Worm (Caenorhabditis elegans) whole organism, L4 larva: ENCODE data around the gene moa-1.

Source experiments
- F26F4.8 ChIP-seq: fragments of 200-800 bp; sonication (Bioruptor generic); conservative IDR thresholded peaks from 2 replicates; pipeline ENCODE4 v1.3.6; 2022; ENCODE audit warnings: missing genetic modification characterization, missing compliant biosample characterization
- T26A8.4 ChIP-seq: fragments of 200-800 bp; sonication (Bioruptor generic); IDR thresholded peaks from 2 replicates; pipeline ENCODE4 v1.3.6; 2022; ENCODE audit warnings: missing genetic modification characterization, missing compliant biosample characterization
- Y105C5A.15 ChIP-seq: fragments of 200-800 bp; sonication (Bioruptor generic); IDR thresholded peaks from 2 replicates; pipeline ENCODE4 v1.3.6; 2022; ENCODE audit warnings: missing genetic modification characterization, missing compliant biosample characterization
- Y48G9A.11 ChIP-seq: fragments of 200-800 bp; sonication (Bioruptor generic); IDR thresholded peaks from 2 replicates; pipeline ENCODE4 v1.3.6; 2022; ENCODE audit warnings: missing genetic modification reagents, missing genetic modification characterization, missing compliant biosample characterization
- Y5F2A.4 ChIP-seq: fragments of 200-800 bp; sonication (Bioruptor generic); optimal IDR thresholded peaks from 2 replicates; lab custom pipeline; 2018; ENCODE audit warnings: mild to moderate bottlenecking, missing genetic modification characterization, missing compliant biosample characterization
- ZK337.2 ChIP-seq: fragments of 200-800 bp; sonication (Bioruptor generic); IDR thresholded peaks from 2 replicates; pipeline ENCODE4 v1.3.6; 2022; ENCODE audit warnings: missing genetic modification reagents, missing genetic modification characterization, missing compliant biosample characterization
- aha-1 ChIP-seq: fragments of 150-350 bp; peaks from one replicate; lab custom pipeline; 2014; ENCODE audit warnings: missing biosample characterization, missing genetic modification characterization
- ctbp-1 ChIP-seq: fragments of 200-800 bp; sonication (Bioruptor generic); IDR thresholded peaks from 2 replicates; pipeline ENCODE4 v1.3.6; 2022; ENCODE audit warnings: missing genetic modification reagents, missing genetic modification characterization, missing compliant biosample characterization
- daf-12 ChIP-seq: fragments of 150-350 bp; optimal IDR thresholded peaks from 2 replicates; lab custom pipeline; 2014; ENCODE audit warnings: missing biosample characterization, missing genetic modification reagents, missing genetic modification characterization
- daf-16 ChIP-seq, 3 experiments: sonication (generic microtip); optimal IDR thresholded peaks; 2 replicates each; lab custom pipeline; 2016 to 2017; ENCODE audit warnings: missing genetic modification characterization in 3 of 3, missing genetic modification reagents in 3 of 3, mild to moderate bottlenecking in 2 of 3, missing compliant biosample characterization in 2 of 3, missing biosample characterization in 1 of 3, moderate library complexity in 1 of 3
- daf-19 ChIP-seq: fragments of 200-800 bp; sonication (Bioruptor generic); conservative IDR thresholded peaks from 2 replicates; pipeline ENCODE4 v1.3.6; 2022; ENCODE audit warnings: missing genetic modification characterization, missing compliant biosample characterization
- dmd-6 ChIP-seq: fragments of 200-800 bp; sonication (Bioruptor generic); IDR thresholded peaks from 2 replicates; pipeline ENCODE4 v1.3.6; 2022; ENCODE audit warnings: missing genetic modification reagents, missing genetic modification characterization, missing compliant biosample characterization
- dmd-8 ChIP-seq: fragments of 200-800 bp; sonication (Bioruptor generic); IDR thresholded peaks from 2 replicates; pipeline ENCODE4 v1.3.6; 2022; ENCODE audit warnings: missing genetic modification characterization, missing compliant biosample characterization
- dmd-9 ChIP-seq: fragments of 200-800 bp; sonication (Bioruptor generic); IDR thresholded peaks from 2 replicates; pipeline ENCODE4 v1.3.6; 2022; ENCODE audit warnings: missing genetic modification reagents, missing genetic modification characterization, missing compliant biosample characterization
- dpl-1 ChIP-seq: fragments of 150-350 bp; optimal IDR thresholded peaks from 2 replicates; lab custom pipeline; 2014; ENCODE audit warnings: missing biosample characterization, missing genetic modification reagents, missing genetic modification characterization
- duxl-1 ChIP-seq: sonication (generic microtip); optimal IDR thresholded peaks from 2 replicates; lab custom pipeline; 2016; ENCODE audit warnings: mild to moderate bottlenecking, missing genetic modification characterization, moderate library complexity, missing compliant biosample characterization; ENCODE audit not compliant: poor library complexity
- egl-43 ChIP-seq: fragments of 200-800 bp; sonication (Bioruptor generic); IDR thresholded peaks from 2 replicates; pipeline ENCODE4 v1.3.6; 2022; ENCODE audit warnings: missing genetic modification reagents, missing genetic modification characterization, missing compliant biosample characterization
- gei-8 ChIP-seq: fragments of 200-800 bp; sonication (Bioruptor generic); optimal IDR thresholded peaks from 2 replicates; lab custom pipeline; 2018; ENCODE audit warnings: mild to moderate bottlenecking, missing genetic modification characterization, missing compliant biosample characterization
- hmg-1.1 ChIP-seq: fragments of 200-800 bp; sonication (Bioruptor generic); IDR thresholded peaks from 2 replicates; pipeline ENCODE4 v1.3.6; 2022; ENCODE audit warnings: missing genetic modification reagents, missing genetic modification characterization, missing compliant biosample characterization
- jun-1 ChIP-seq: fragments of 150-350 bp; optimal IDR thresholded peaks from 2 replicates; lab custom pipeline; 2014; ENCODE audit warnings: missing biosample characterization, missing genetic modification reagents, missing genetic modification characterization
- lin-1 ChIP-seq: fragments of 200-800 bp; sonication (Bioruptor generic); IDR thresholded peaks from 2 replicates; pipeline ENCODE4 v1.3.6; 2022; ENCODE audit warnings: missing genetic modification reagents, missing genetic modification characterization, missing compliant biosample characterization
- lin-15B ChIP-seq: fragments of 150-350 bp; sonication (generic microtip); optimal IDR thresholded peaks from 3 replicates; lab custom pipeline; 2014; ENCODE audit warnings: missing biosample characterization, missing genetic modification characterization
- lin-39 ChIP-seq: fragments of 150-350 bp; optimal IDR thresholded peaks from 2 replicates; lab custom pipeline; 2014; ENCODE audit warnings: missing biosample characterization, missing genetic modification reagents, missing genetic modification characterization
- lir-3 ChIP-seq: sonication (generic microtip); optimal IDR thresholded peaks from 2 replicates; lab custom pipeline; 2016; ENCODE audit warnings: mild to moderate bottlenecking, missing genetic modification characterization, missing compliant biosample characterization
- lsy-2 ChIP-seq, 2 experiments: fragments of 150-350 bp in 1 of 2; sonication (generic microtip) in 1 of 2; optimal IDR thresholded peaks; 2 replicates each; lab custom pipeline; 2014 to 2017; ENCODE audit warnings: missing biosample characterization in 2 of 2, missing genetic modification characterization in 2 of 2
- madf-5 ChIP-seq, 2 experiments: fragments of 200-800 bp; sonication (Bioruptor generic); IDR thresholded peaks; 2 replicates each; pipeline ENCODE4 v1.3.6; 2022; ENCODE audit warnings: missing compliant biosample characterization in 2 of 2, missing genetic modification characterization in 2 of 2
- madf-9 ChIP-seq: fragments of 200-800 bp; sonication (Bioruptor generic); conservative IDR thresholded peaks from 2 replicates; pipeline ENCODE4 v1.3.6; 2022; ENCODE audit warnings: missing genetic modification reagents, missing genetic modification characterization, missing compliant biosample characterization
- mdl-1 ChIP-seq, 2 experiments: fragments of 150-350 bp in 1 of 2; sonication (generic microtip) in 1 of 2; optimal IDR thresholded peaks; 2 replicates each; lab custom pipeline; 2014 to 2017; ENCODE audit warnings: missing biosample characterization in 2 of 2, missing genetic modification characterization in 2 of 2
- mxl-2 ChIP-seq: fragments of 200-800 bp; sonication (Bioruptor generic); conservative IDR thresholded peaks from 2 replicates; pipeline ENCODE4 v1.3.6; 2022; ENCODE audit warnings: missing genetic modification reagents, missing genetic modification characterization, missing compliant biosample characterization
- mxl-3 ChIP-seq: fragments of 200-800 bp; sonication (Bioruptor generic); optimal IDR thresholded peaks from 2 replicates; lab custom pipeline; 2018; ENCODE audit warnings: mild to moderate bottlenecking, missing genetic modification characterization, missing compliant biosample characterization
- nhr-10 ChIP-seq: fragments of 150-350 bp; optimal IDR thresholded peaks from 2 replicates; lab custom pipeline; 2014; ENCODE audit warnings: missing biosample characterization, missing genetic modification characterization
- nhr-102 ChIP-seq: sonication (generic microtip); optimal IDR thresholded peaks from 2 replicates; lab custom pipeline; 2016; ENCODE audit warnings: mild to moderate bottlenecking, missing genetic modification characterization, moderate library complexity, missing compliant biosample characterization
- nhr-28 ChIP-seq: fragments of 150-350 bp; optimal IDR thresholded peaks from 2 replicates; lab custom pipeline; 2014; ENCODE audit warnings: missing biosample characterization, missing genetic modification characterization
- nhr-42 ChIP-seq: fragments of 200-800 bp; sonication (Bioruptor generic); IDR thresholded peaks from 2 replicates; pipeline ENCODE4 v1.3.6; 2022; ENCODE audit warnings: missing genetic modification characterization, missing compliant biosample characterization
- nhr-48 ChIP-seq: sonication (generic microtip); optimal IDR thresholded peaks from 2 replicates; lab custom pipeline; 2016; ENCODE audit warnings: mild to moderate bottlenecking, missing genetic modification characterization, missing compliant biosample characterization
- nhr-77 ChIP-seq: fragments of 150-350 bp; optimal IDR thresholded peaks from 2 replicates; lab custom pipeline; 2014; ENCODE audit warnings: missing biosample characterization, missing genetic modification characterization
- pqm-1 ChIP-seq: sonication (generic microtip); optimal IDR thresholded peaks from 2 replicates; lab custom pipeline; 2017; ENCODE audit warnings: missing biosample characterization, missing genetic modification characterization
- rbr-2 ChIP-seq: sonication (generic microtip); optimal IDR thresholded peaks from 2 replicates; lab custom pipeline; 2016; ENCODE audit warnings: missing genotype, missing genetic modification characterization, missing compliant biosample characterization
- sdz-12 ChIP-seq: fragments of 200-800 bp; sonication (Bioruptor generic); optimal IDR thresholded peaks from 2 replicates; lab custom pipeline; 2018; ENCODE audit warnings: mild to moderate bottlenecking, missing genetic modification characterization, missing compliant biosample characterization
- snpc-4 ChIP-seq: fragments of 150-350 bp; optimal IDR thresholded peaks from 2 replicates; lab custom pipeline; 2014; ENCODE audit warnings: missing biosample characterization, missing genetic modification characterization
- spr-1 ChIP-seq: sonication (generic microtip); optimal IDR thresholded peaks from 2 replicates; lab custom pipeline; 2016; ENCODE audit warnings: mild to moderate bottlenecking, missing genetic modification characterization, missing compliant biosample characterization
- tag-97 ChIP-seq: fragments of 200-800 bp; sonication (Bioruptor generic); IDR thresholded peaks from 2 replicates; pipeline ENCODE4 v1.3.6; 2022; ENCODE audit warnings: missing genetic modification characterization, missing compliant biosample characterization
- unc-130 ChIP-seq: sonication (generic microtip); optimal IDR thresholded peaks from 2 replicates; lab custom pipeline; 2016; ENCODE audit warnings: missing genetic modification reagents, missing genetic modification characterization, missing compliant biosample characterization
- vab-7 ChIP-seq: fragments of 200-800 bp; sonication (Bioruptor generic); IDR thresholded peaks from 2 replicates; pipeline ENCODE4 v1.3.6; 2022; ENCODE audit warnings: missing genetic modification reagents, missing genetic modification characterization, missing compliant biosample characterization
- zip-11 ChIP-seq: fragments of 200-800 bp; sonication (Bioruptor generic); IDR thresholded peaks from 2 replicates; pipeline ENCODE4 v1.3.6; 2022; ENCODE audit warnings: missing genetic modification characterization, missing compliant biosample characterization
- ztf-7 ChIP-seq: fragments of 150-350 bp; optimal IDR thresholded peaks from 2 replicates; lab custom pipeline; 2014; ENCODE audit warnings: missing biosample characterization, missing genetic modification characterization

The moa-1 gene

ce11 chrIII:1925048-1925537 lies 44.6 kb downstream of the moa-1 start (continued):
- TF ChIP-seq nhr-102 (tag; lab: Kevin White, UChicago) (peak; percentile 97), egl-43 (GFP tag; lab: Robert Waterston, UW) (peak; percentile 85), dmd-9 (GFP tag; lab: Robert Waterston, UW) (0 out of 2 replicates have a peak, but pooled peaks have one; percentile 56), ZK337.2 (GFP tag; lab: Robert Waterston, UW) (no peak)
- TF ChIP-seq, all 104 proteins: peak for 72

DNA sequence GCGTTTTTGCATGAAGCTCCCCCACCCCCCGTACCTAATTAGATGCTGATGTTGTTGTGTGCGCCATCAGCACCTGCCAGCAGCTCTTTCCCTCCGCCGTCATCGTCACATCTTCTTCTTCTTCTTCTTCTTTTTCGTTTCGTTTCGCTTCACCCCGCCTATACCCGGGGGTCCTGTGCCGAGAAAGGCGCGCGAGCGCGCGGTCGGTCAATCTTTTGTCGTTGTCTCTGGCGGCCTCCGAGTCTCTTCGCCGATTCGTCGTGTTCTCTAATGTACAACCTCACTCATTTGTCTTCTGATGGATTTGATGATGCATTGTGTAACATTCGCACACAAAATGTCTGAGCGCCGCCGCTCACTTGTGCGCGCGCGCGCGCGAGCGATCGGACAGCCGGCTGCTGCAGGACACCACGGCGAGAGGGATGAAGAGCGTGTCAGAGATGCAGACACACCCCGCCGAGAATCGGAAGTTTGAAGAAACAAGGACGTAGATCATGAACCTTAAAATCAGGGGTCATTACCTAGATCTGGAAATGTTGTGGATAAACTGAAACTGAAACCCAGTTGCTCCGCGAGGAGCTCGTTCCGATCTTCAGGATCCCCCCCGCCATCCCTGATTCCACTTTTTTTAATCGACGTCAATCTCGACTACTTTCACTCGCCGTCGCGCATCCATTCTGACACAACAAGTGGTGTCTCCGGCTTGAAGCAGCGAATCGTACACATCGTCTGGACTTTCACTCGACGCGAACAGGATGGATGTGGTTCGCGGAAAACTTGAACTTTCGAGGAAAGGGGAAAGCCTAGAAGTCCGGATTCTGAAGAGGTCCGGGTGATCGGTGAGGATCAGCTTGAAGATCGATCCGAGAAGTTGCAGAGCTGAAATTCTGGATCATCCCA lies 46.0 kb downstream of the moa-1 start:
- TF ChIP-seq madf-9 (GFP tag; lab: Robert Waterston, UW) (peak; percentile 88), Y5F2A.4 (no peak), dmd-6 (peak; percentile 98), nhr-28 (peak; percentile 81), pqm-1 (no peak), sdz-12 (GFP tag; lab: Kevin White, UChicago) (no peak), madf-5 (GFP tag; IDR thresholded peaks at IDR 0.05; lab: Robert Waterston, UW) (no peak), nhr-102 (tag; lab: Kevin White, UChicago) (peak; percentile 48), T26A8.4 (peak; percentile 61; the same call in 1 of the 2 replicates), lin-1 (GFP tag; lab: Robert Waterston, UW) (peak; percentile 56; the same call in 1 of the 2 replicates), gei-8 (GFP tag; lab: Kevin White, UChicago) (peak; percentile 98), lin-15B (tag; lab: Kevin White, UChicago) (no peak), spr-1 (tag; lab: Kevin White, UChicago) (peak; percentile 28), lir-3 (tag; lab: Kevin White, UChicago) (no peak), nhr-42 (GFP tag; lab: Robert Waterston, UW) (0 out of 2 replicates have a peak, but pooled peaks have one; percentile 49), duxl-1 (tag; lab: Kevin White, UChicago) (no peak), vab-7 (GFP tag; lab: Robert Waterston, UW) (peak; percentile 73), daf-12 (no peak), dmd-8 (GFP tag; lab: Robert Waterston, UW) (no peak), mxl-3 (GFP tag; lab: Kevin White, UChicago) (peak; percentile 95), rbr-2 (tag; lab: Kevin White, UChicago) (peak; percentile 88), dpl-1 (GFP tag; lab: Kevin White, UChicago) (peak; percentile 56), lsy-2 (tag; optimal IDR thresholded peaks at IDR 0.05; lab: Kevin White, UChicago) (peak; percentile 64 to 83), zip-11 (GFP tag; lab: Robert Waterston, UW) (no peak), mdl-1 (tag; optimal IDR thresholded peaks at IDR 0.05; lab: Kevin White, UChicago) (peak; percentile 91 to 92), nhr-77 (no peak), hmg-1.1 (GFP tag; lab: Robert Waterston, UW) (peak; percentile 88), daf-19 (GFP tag; lab: Robert Waterston, UW) (no peak), ztf-7 (no peak), nhr-48 (tag; lab: Kevin White, UChicago) (peak; percentile 94), ctbp-1 (GFP tag; lab: Robert Waterston, UW) (peak; percentile 94), daf-16 (GFP tag; optimal IDR thresholded peaks at IDR 0.05; lab: Kevin White, UChicago) (peak in 1 of 2 experiments; percentile 50), daf-16 (tag; optimal IDR thresholded peaks at IDR 0.05; lab: Kevin White, UChicago) (no peak), Y105C5A.15 (GFP tag; lab: Robert Waterston, UW) (no peak), Y48G9A.11 (GFP tag; lab: Robert Waterston, UW) (no peak), snpc-4 (tag; lab: Kevin White, UChicago) (no peak), jun-1 (tag; lab: Kevin White, UChicago) (peak; percentile 40), mxl-2 (GFP tag; lab: Robert Waterston, UW) (0 out of 2 replicates have a peak, but pooled peaks have one; percentile 57), F26F4.8 (GFP tag; lab: Robert Waterston, UW) (no peak), nhr-10 (tag; lab: Kevin White, UChicago) (peak; percentile 69), lin-39 (no peak), unc-130 (GFP tag; lab: Kevin White, UChicago) (no peak), egl-43 (GFP tag; lab: Robert Waterston, UW) (peak; percentile 80), tag-97 (GFP tag; lab: Robert Waterston, UW) (no peak), aha-1 (peak; percentile 99)
